Worm (Caenorhabditis elegans): ENCODE measurements around the gene gbh-1.

DNA sequence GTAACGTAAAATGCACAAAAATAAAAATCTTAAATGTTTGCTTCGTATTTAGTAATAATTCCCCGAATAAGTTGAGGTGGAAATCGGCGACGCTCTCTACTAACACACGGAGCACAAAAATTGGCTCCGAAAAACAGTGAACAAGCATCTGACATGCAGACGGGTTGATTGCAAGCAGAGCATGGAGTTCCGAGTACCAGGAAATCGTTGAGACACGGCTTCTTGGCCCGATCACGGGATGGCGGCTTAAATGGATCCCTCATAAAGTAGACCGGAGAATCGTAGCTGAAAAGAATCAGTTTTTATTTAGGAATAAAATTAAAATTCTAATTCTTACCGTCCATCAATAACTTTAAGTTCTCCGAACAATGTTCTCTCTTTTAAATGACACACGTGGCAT, 31.3 kb downstream of the gbh-1 start:
- TF ChIP-seq nhr-28 (tag; optimal IDR thresholded peaks at IDR 0.05) = no peak
- no peak for TF ChIP-seq snpc-4 (tag; optimal IDR thresholded peaks at IDR 0.05)
- no peak for TF ChIP-seq jun-1 (tag; optimal IDR thresholded peaks at IDR 0.05)
- TF ChIP-seq ceh-82 (tag; optimal IDR thresholded peaks at IDR 0.05) = no peak
- no peak for TF ChIP-seq fkh-2 (tag; optimal IDR thresholded peaks at IDR 0.05)
- no peak for TF ChIP-seq nhr-43 (tag; optimal IDR thresholded peaks at IDR 0.05; ENCODE audit: poor library complexity, severe bottlenecking)
- no peak for TF ChIP-seq fos-1 (tag; optimal IDR thresholded peaks at IDR 0.05)

All from whole organism, L3 larva.